Worm (Caenorhabditis elegans) whole organism, L2 larva: ENCODE measurements around the gene srbc-21.

Experiments
- C34F6.9 ChIP-seq: fragments of 150-350 bp; optimal IDR thresholded peaks from 2 replicates; lab custom pipeline; 2014; ENCODE audit warnings: missing biosample characterization, missing genetic modification characterization
- F13H6.1 ChIP-seq: sonication (generic microtip); optimal IDR thresholded peaks from 2 replicates; lab custom pipeline; 2016; ENCODE audit warnings: missing genetic modification characterization, missing compliant biosample characterization
- R02D3.7 ChIP-seq: fragments of 150-350 bp; optimal IDR thresholded peaks from 2 replicates; lab custom pipeline; 2014; ENCODE audit warnings: missing biosample characterization, missing genetic modification characterization
- aly-2 ChIP-seq: fragments of 150-350 bp; optimal IDR thresholded peaks from 2 replicates; lab custom pipeline; 2014; ENCODE audit warnings: missing biosample characterization, missing genetic modification characterization
- blmp-1 ChIP-seq: sonication (generic microtip); optimal IDR thresholded peaks from 2 replicates; lab custom pipeline; 2017; ENCODE audit warnings: missing genetic modification characterization, mild to moderate bottlenecking, missing compliant biosample characterization, antibody characterized with exemption, moderate library complexity; ENCODE audit not compliant: insufficient read depth
- elt-3 ChIP-seq: sonication (generic microtip); optimal IDR thresholded peaks from 2 replicates; lab custom pipeline; 2017; ENCODE audit warnings: missing biosample characterization, missing genetic modification characterization
- fos-1 ChIP-seq: fragments of 150-350 bp; optimal IDR thresholded peaks from 2 replicates; lab custom pipeline; 2014; ENCODE audit warnings: missing biosample characterization, missing genetic modification characterization
- lin-11 ChIP-seq: fragments of 150-350 bp; sonication (generic microtip); optimal IDR thresholded peaks from 2 replicates; lab custom pipeline; 2014; ENCODE audit warnings: missing biosample characterization, missing genetic modification characterization, inconsistent platforms, mixed read lengths
- lsy-2 ChIP-seq, 2 experiments: fragments of 150-350 bp in 1 of 2; sonication (generic microtip) in 1 of 2; optimal IDR thresholded peaks; 2 replicates each; lab custom pipeline; 2014 to 2017; ENCODE audit warnings: missing biosample characterization in 2 of 2, missing genetic modification characterization in 2 of 2
- mab-5 ChIP-seq: fragments of 150-350 bp; optimal IDR thresholded peaks from 2 replicates; lab custom pipeline; 2014; ENCODE audit warnings: missing biosample characterization, missing genetic modification characterization
- mdl-1 ChIP-seq, 2 experiments: fragments of 150-350 bp in 1 of 2; sonication (generic microtip) in 1 of 2; optimal IDR thresholded peaks; 2 replicates each; lab custom pipeline; 2017; ENCODE audit warnings: missing biosample characterization in 2 of 2, missing genetic modification characterization in 2 of 2
- nhr-237 ChIP-seq: fragments of 150-350 bp; optimal IDR thresholded peaks from 2 replicates; lab custom pipeline; 2014; ENCODE audit warnings: missing biosample characterization, missing genetic modification characterization

The srbc-21 gene

ce11 chrV:2201240-2201639, 45.9 kb downstream of the srbc-21 start, which contains the start of gene cyp-32B1:
TSS of gene cyp-32B1 (minus strand) at chrV:2201415.
- TF ChIP-seq nhr-237 (tag; lab: Kevin White, UChicago): no peak
- TF ChIP-seq fos-1 (tag; lab: Kevin White, UChicago): peak; percentile 5

ce11 chrV:2204080-2204479, 48.7 kb downstream of the srbc-21 start, which contains the start of gene cyp-33C12:
TSS of gene cyp-33C12 (minus strand) at chrV:2204400.
- TF ChIP-seq mab-5 (tag; lab: Kevin White, UChicago) (no peak), blmp-1 (tag; lab: Kevin White, UChicago) (no peak), lin-11 (tag; lab: Kevin White, UChicago) (no peak), C34F6.9 (no peak), mdl-1 (tag; optimal IDR thresholded peaks at IDR 0.05; lab: Kevin White, UChicago) (no peak), aly-2 (tag; lab: Kevin White, UChicago) (no peak), lsy-2 (tag; optimal IDR thresholded peaks at IDR 0.05; lab: Kevin White, UChicago) (no peak)

ce11 chrV:2206181-2206580, 50.8 kb downstream of the srbc-21 start, which contains the start of gene srt-40:
TSS of gene srt-40 (minus strand) at chrV:2206281.
- TF ChIP-seq elt-3 (tag; lab: Kevin White, UChicago) (no peak), F13H6.1 (no peak), R02D3.7 (no peak)
